Fruit fly (Drosophila melanogaster) whole organism: ENCODE results near the gene O-fut2.

ENCODE experiments used
- CG8478 ChIP-seq: fragments of >200 bp; optimal IDR thresholded peaks from 2 replicates; lab custom pipeline; 2018; ENCODE audit warnings: inconsistent platforms
- pan ChIP-seq: fragments of >200 bp; optimal IDR thresholded peaks from 2 replicates; lab custom pipeline; 2017

dm6 chrX:1507751-1508150 is 42.0 kb upstream of the O-fut2 start, which contains the start of gene Nmdar2:
- TF ChIP-seq pan (lab: Kevin White, UChicago), result no peak
- TF ChIP-seq CG8478 (lab: Kevin White, UChicago), result no peak
